Fruit fly (Drosophila melanogaster) whole organism, embryonic: ENCODE measurements around the gene CG12477.

Experiments
- CG10366 ChIP-seq: fragments of 200-800 bp; sonication (Bioruptor generic); IDR thresholded peaks from 2 replicates; pipeline ENCODE4 v1.3.6; 2022; ENCODE audit warnings: missing biosample characterization, missing genetic modification characterization
- CG10959 ChIP-seq: fragments of 200-800 bp; sonication (Bioruptor generic); IDR thresholded peaks from 2 replicates; pipeline ENCODE4 v1.3.6; 2022; ENCODE audit warnings: missing biosample characterization, missing genetic modification characterization
- CG11504 ChIP-seq: fragments of 200-800 bp; sonication (Bioruptor generic); optimal IDR thresholded peaks from 3 replicates; lab custom pipeline; 2019; ENCODE audit warnings: missing biosample characterization, mild to moderate bottlenecking, missing genetic modification characterization, moderate library complexity
- CG11696 ChIP-seq: fragments of 200-800 bp; sonication (Bioruptor generic); IDR thresholded peaks from 2 replicates; pipeline ENCODE4 v1.3.6; 2022; ENCODE audit warnings: missing biosample characterization, missing genetic modification characterization
- CG1233 ChIP-seq: fragments of 200-800 bp; sonication (Bioruptor generic); optimal IDR thresholded peaks from 4 replicates; lab custom pipeline; 2018; ENCODE audit warnings: missing biosample characterization, mild to moderate bottlenecking, missing genetic modification characterization
- CG12659 ChIP-seq: fragments of 200-800 bp; sonication (Bioruptor generic); optimal IDR thresholded peaks from 3 replicates; lab custom pipeline; 2017; ENCODE audit warnings: mild to moderate bottlenecking, missing biosample characterization, missing genetic modification reagents, missing genetic modification characterization
- CG13894 ChIP-seq: fragments of 200-800 bp; sonication (Bioruptor generic); optimal IDR thresholded peaks from 3 replicates; lab custom pipeline; 2018; ENCODE audit warnings: missing biosample characterization, mild to moderate bottlenecking, missing genetic modification characterization, moderate library complexity
- CG17186 ChIP-seq: fragments of 200-800 bp; sonication (Bioruptor generic); optimal IDR thresholded peaks from 3 replicates; lab custom pipeline; 2017; ENCODE audit warnings: missing biosample characterization, missing genetic modification reagents, missing genetic modification characterization
- CG31365 ChIP-seq: fragments of 200-800 bp; sonication (Bioruptor generic); optimal IDR thresholded peaks from 2 replicates; lab custom pipeline; 2018; ENCODE audit warnings: missing biosample characterization, mild to moderate bottlenecking, missing genetic modification characterization
- CG31441 ChIP-seq: fragments of 200-800 bp; sonication (Bioruptor generic); IDR thresholded peaks from 2 replicates; pipeline ENCODE4 v1.3.6; 2022; ENCODE audit warnings: missing biosample characterization, missing genetic modification characterization
- CG33557 ChIP-seq: fragments of 200-800 bp; sonication (Bioruptor generic); optimal IDR thresholded peaks from 2 replicates; lab custom pipeline; 2019; ENCODE audit warnings: missing biosample characterization, mild to moderate bottlenecking, missing genetic modification characterization, moderate library complexity
- CG34224 ChIP-seq: fragments of 200-800 bp; sonication (Bioruptor generic); IDR thresholded peaks from 3 replicates; pipeline ENCODE4 v1.3.6; 2022; ENCODE audit warnings: missing biosample characterization, missing genetic modification characterization; ENCODE audit not compliant: partially characterized antibody
- CG43689 ChIP-seq: fragments of 200-800 bp; sonication (Bioruptor generic); IDR thresholded peaks from 2 replicates; pipeline ENCODE4 v1.3.6; 2022; ENCODE audit warnings: missing biosample characterization, missing genetic modification characterization
- CG4424 ChIP-seq: fragments of 200-800 bp; sonication (Bioruptor generic); optimal IDR thresholded peaks from 3 replicates; lab custom pipeline; 2016; ENCODE audit warnings: missing biosample characterization, missing genetic modification characterization
- CG4854 ChIP-seq: fragments of 200-800 bp; sonication (Bioruptor generic); optimal IDR thresholded peaks from 2 replicates; lab custom pipeline; 2016; ENCODE audit warnings: missing biosample characterization, missing genetic modification characterization, inconsistent platforms
- CG7928 ChIP-seq: fragments of 200-800 bp; sonication (Bioruptor generic); optimal IDR thresholded peaks from 2 replicates; lab custom pipeline; 2017; ENCODE audit warnings: missing biosample characterization, mild to moderate bottlenecking, missing genetic modification characterization
- CG8089 ChIP-seq: fragments of 200-800 bp; sonication (Bioruptor generic); optimal IDR thresholded peaks from 3 replicates; lab custom pipeline; 2016; ENCODE audit warnings: missing biosample characterization, missing genetic modification characterization
- CG9727 ChIP-seq: fragments of 200-800 bp; sonication (Bioruptor generic); optimal IDR thresholded peaks from 3 replicates; lab custom pipeline; 2017; ENCODE audit warnings: missing biosample characterization, mild to moderate bottlenecking, missing genetic modification characterization
- Deaf1 ChIP-seq: fragments of 200-800 bp; optimal IDR thresholded peaks from 3 replicates; lab custom pipeline; 2019; ENCODE audit warnings: missing biosample characterization, mild to moderate bottlenecking, missing genetic modification characterization, moderate library complexity
- Dll ChIP-seq: fragments of 200-800 bp; sonication (Bioruptor generic); IDR thresholded peaks from 4 replicates; pipeline ENCODE4 v1.3.6; 2022; ENCODE audit warnings: missing biosample characterization, missing genetic modification characterization; ENCODE audit not compliant: partially characterized antibody
- Ets97D ChIP-seq: fragments of 200-800 bp; sonication (Bioruptor generic); optimal IDR thresholded peaks from 3 replicates; lab custom pipeline; 2016; ENCODE audit warnings: missing biosample characterization, missing genetic modification characterization
- H2.0 ChIP-seq: fragments of 200-800 bp; sonication (Bioruptor generic); IDR thresholded peaks from 2 replicates; pipeline ENCODE4 v1.3.6; 2022; ENCODE audit warnings: missing biosample characterization, missing genetic modification characterization
- HHEX ChIP-seq: fragments of 200-800 bp; sonication (Bioruptor generic); optimal IDR thresholded peaks from 3 replicates; lab custom pipeline; 2017; ENCODE audit warnings: missing biosample characterization, mild to moderate bottlenecking, missing genetic modification characterization, missing genetic modification reagents
- HmgZ ChIP-seq: fragments of 200-800 bp; sonication (Bioruptor generic); optimal IDR thresholded peaks from 2 replicates; lab custom pipeline; 2018; ENCODE audit warnings: missing biosample characterization, mild to moderate bottlenecking, missing genetic modification characterization
- NC2β ChIP-seq: fragments of 200-800 bp; sonication (Bioruptor generic); optimal IDR thresholded peaks from 2 replicates; lab custom pipeline; 2016; ENCODE audit warnings: missing biosample characterization, missing genetic modification characterization
- Oli ChIP-seq: fragments of 200-800 bp; sonication (Bioruptor generic); optimal IDR thresholded peaks from 2 replicates; lab custom pipeline; 2018; ENCODE audit warnings: missing biosample characterization, mild to moderate bottlenecking, missing genetic modification characterization, moderate library complexity
- YL-1 ChIP-seq: fragments of 200-800 bp; sonication (Bioruptor generic); optimal IDR thresholded peaks from 3 replicates; lab custom pipeline; 2017; ENCODE audit warnings: missing biosample characterization, mild to moderate bottlenecking, missing genetic modification characterization
- bigmax ChIP-seq: fragments of 200-800 bp; sonication (Bioruptor generic); optimal IDR thresholded peaks from 2 replicates; lab custom pipeline; 2018; ENCODE audit warnings: missing biosample characterization, mild to moderate bottlenecking, missing genetic modification characterization
- chm ChIP-seq: fragments of 200-800 bp; sonication (Bioruptor generic); IDR thresholded peaks from 2 replicates; pipeline ENCODE4 v1.3.6; 2022; ENCODE audit warnings: missing biosample characterization, missing genetic modification characterization
- dmrt99B ChIP-seq: fragments of 200-800 bp; sonication (Bioruptor generic); optimal IDR thresholded peaks from 2 replicates; lab custom pipeline; 2018; ENCODE audit warnings: missing biosample characterization, mild to moderate bottlenecking, missing genetic modification characterization, moderate library complexity
- dpn ChIP-seq, 2 experiments: fragments of 200-800 bp; sonication (Bioruptor generic); optimal IDR thresholded peaks; 3 replicates each; lab custom pipeline; 2016; ENCODE audit warnings: missing biosample characterization in 2 of 2, missing genetic modification characterization in 2 of 2
- esg ChIP-seq: fragments of 200-800 bp; sonication (Bioruptor generic); conservative IDR thresholded peaks from 2 replicates; pipeline ENCODE4 v1.3.6; 2022; ENCODE audit warnings: missing biosample characterization, missing genetic modification characterization
- fd96Cb ChIP-seq: fragments of 200-800 bp; sonication (Bioruptor generic); optimal IDR thresholded peaks from 2 replicates; lab custom pipeline; 2018; ENCODE audit warnings: missing biosample characterization, mild to moderate bottlenecking, missing genetic modification characterization, moderate library complexity
- gce ChIP-seq: fragments of 200-800 bp; sonication (Bioruptor generic); IDR thresholded peaks from 3 replicates; pipeline ENCODE4 v1.3.6; 2022; ENCODE audit warnings: missing biosample characterization, missing genetic modification characterization
- gro ChIP-seq: fragments of 200-800 bp; sonication (Bioruptor generic); optimal IDR thresholded peaks from 2 replicates; lab custom pipeline; 2016; ENCODE audit warnings: missing biosample characterization, missing genetic modification characterization
- gsb ChIP-seq: fragments of 200-800 bp; sonication (Bioruptor generic); IDR thresholded peaks from 2 replicates; pipeline ENCODE4 v1.3.6; 2022; ENCODE audit warnings: missing biosample characterization, missing genetic modification characterization
- gt ChIP-seq: fragments of 200-800 bp; sonication (Bioruptor generic); IDR thresholded peaks from 2 replicates; pipeline ENCODE4 v1.3.6; 2022; ENCODE audit warnings: missing biosample characterization, missing genetic modification characterization
- hth ChIP-seq: fragments of >200 bp; optimal IDR thresholded peaks from 2 replicates; lab custom pipeline; 2017; ENCODE audit warnings: inconsistent platforms
- inv ChIP-seq: fragments of 200-800 bp; sonication (Bioruptor generic); IDR thresholded peaks from 2 replicates; pipeline ENCODE4 v1.3.6; 2022; ENCODE audit warnings: missing biosample characterization, missing genetic modification characterization; ENCODE audit not compliant: partially characterized antibody
- kni ChIP-seq: fragments of 200-800 bp; sonication (Bioruptor generic); optimal IDR thresholded peaks from 3 replicates; lab custom pipeline; 2017; ENCODE audit warnings: mild to moderate bottlenecking, missing biosample characterization, missing genetic modification reagents, missing genetic modification characterization
- pb ChIP-seq: fragments of 200-800 bp; sonication (Bioruptor generic); optimal IDR thresholded peaks from 3 replicates; lab custom pipeline; 2016; ENCODE audit warnings: missing biosample characterization, missing genetic modification characterization
- run ChIP-seq: fragments of 200-800 bp; sonication (Bioruptor generic); optimal IDR thresholded peaks from 3 replicates; lab custom pipeline; 2018; ENCODE audit warnings: missing biosample characterization, mild to moderate bottlenecking, missing genetic modification characterization
- sd ChIP-seq: fragments of 200-800 bp; sonication (Bioruptor generic); optimal IDR thresholded peaks from 3 replicates; lab custom pipeline; 2018; ENCODE audit warnings: missing biosample characterization, mild to moderate bottlenecking, missing genetic modification characterization, moderate library complexity
- sens-2 ChIP-seq: fragments of 200-800 bp; sonication (Bioruptor generic); IDR thresholded peaks from 2 replicates; pipeline ENCODE4 v1.3.6; 2022; ENCODE audit warnings: missing biosample characterization, missing genetic modification characterization
- stwl ChIP-seq: fragments of 200-800 bp; sonication (Bioruptor generic); optimal IDR thresholded peaks from 3 replicates; lab custom pipeline; 2018; ENCODE audit warnings: missing biosample characterization, mild to moderate bottlenecking, missing genetic modification characterization, moderate library complexity
- tap ChIP-seq: fragments of 200-800 bp; optimal IDR thresholded peaks from 3 replicates; lab custom pipeline; 2019; ENCODE audit warnings: missing biosample characterization, mild to moderate bottlenecking, missing genetic modification characterization, moderate library complexity
- unpg ChIP-seq: fragments of 200-800 bp; sonication (Bioruptor generic); optimal IDR thresholded peaks from 3 replicates; lab custom pipeline; 2018; ENCODE audit warnings: missing biosample characterization, mild to moderate bottlenecking, missing genetic modification characterization, moderate library complexity
- zfh2 ChIP-seq: fragments of 200-800 bp; sonication (Bioruptor generic); optimal IDR thresholded peaks from 2 replicates; lab custom pipeline; 2016; ENCODE audit warnings: missing biosample characterization, missing genetic modification characterization

Gene CG12477

DNA sequence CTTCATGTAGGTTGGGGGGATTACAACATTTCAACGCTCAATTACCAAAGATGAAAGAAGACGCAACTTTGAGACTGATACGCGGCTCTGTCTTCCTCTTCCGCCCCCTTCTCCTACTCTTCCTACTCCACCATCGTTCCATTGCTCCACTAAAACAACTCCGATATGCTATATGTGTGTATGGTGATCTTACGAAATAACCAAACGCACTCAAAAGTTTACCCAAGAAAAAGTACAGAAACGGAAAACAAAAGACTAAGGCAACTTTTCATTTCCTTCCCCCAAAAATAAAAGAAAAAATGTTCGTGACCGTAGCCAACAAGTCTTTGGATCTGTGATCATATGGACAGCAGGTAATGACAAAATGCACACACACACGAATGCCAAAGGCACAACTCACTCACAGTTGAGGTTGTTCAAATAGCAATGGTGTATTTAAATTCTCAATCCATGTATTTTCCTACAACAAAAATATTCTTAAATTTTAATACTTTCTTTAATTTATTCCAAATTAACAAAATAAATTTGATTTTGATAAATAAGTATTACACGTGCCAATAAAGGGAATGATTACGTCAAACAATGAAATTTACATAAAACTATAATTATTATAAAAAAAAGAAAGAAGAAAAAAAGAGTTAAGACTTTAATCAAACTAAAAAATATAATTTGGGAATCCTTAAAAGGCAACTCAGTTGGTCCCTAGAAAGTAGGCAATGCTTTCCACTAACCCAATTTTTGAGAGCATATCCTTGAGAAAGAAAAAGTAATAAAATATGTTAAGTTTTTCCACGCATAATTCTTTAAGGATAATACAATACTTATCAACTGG is 45.1 kb upstream of the CG12477 start (continued):
- TF ChIP-seq CG12659 (GFP tag; lab: Kevin White, UChicago) (no peak), esg (GFP tag; lab: Robert Waterston, UW) (no peak), gce (no peak), kni (peak; percentile 85), zfh2 (GFP tag; lab: Kevin White, UChicago) (no peak), CG10366 (GFP tag; lab: Robert Waterston, UW) (no peak; the same call in 1 of the 2 replicates), gt (no peak), Deaf1 (no peak), CG10959 (GFP tag; lab: Robert Waterston, UW) (no peak), Dll (GFP tag; lab: Robert Waterston, UW) (no peak), H2.0 (GFP tag; lab: Robert Waterston, UW) (no peak), Ets97D (GFP tag; lab: Kevin White, UChicago) (no peak), pb (GFP tag; lab: Kevin White, UChicago) (no peak), CG31365 (tag; lab: Kevin White, UChicago) (no peak), CG4854 (GFP tag; lab: Kevin White, UChicago) (no peak), HHEX (GFP tag; lab: Kevin White, UChicago) (no peak), Oli (peak; percentile 35), NC2β (GFP tag; lab: Kevin White, UChicago) (no peak), hth (lab: Kevin White, UChicago) (no peak), CG9727 (GFP tag; lab: Kevin White, UChicago) (peak; percentile 20), CG7928 (no peak), sens-2 (GFP tag; lab: Robert Waterston, UW) (no peak), CG33557 (GFP tag; lab: Kevin White, UChicago) (no peak), chm (GFP tag; lab: Robert Waterston, UW) (no peak), fd96Cb (tag; lab: Kevin White, UChicago) (no peak), gsb (GFP tag; lab: Robert Waterston, UW) (no peak), CG13894 (tag; lab: Kevin White, UChicago) (no peak), CG1233 (GFP tag; lab: Kevin White, UChicago) (no peak), stwl (no peak), sd (tag; lab: Kevin White, UChicago) (peak; percentile 12), CG4424 (GFP tag; lab: Kevin White, UChicago) (no peak), CG43689 (GFP tag; lab: Robert Waterston, UW) (no peak), gro (no peak)
- TF ChIP-seq, all 482 proteins: peak for 50

- TF ChIP-seq dpn (GFP tag; optimal IDR thresholded peaks at IDR 0.05; lab: Kevin White, UChicago) (no peak), run (peak; percentile 4), dmrt99B (tag; lab: Kevin White, UChicago) (peak; percentile 75), CG31441 (GFP tag; lab: Robert Waterston, UW) (peak; percentile 27; the same call in 1 of the 2 replicates), HmgZ (tag; lab: Kevin White, UChicago) (peak; percentile 12), CG11504 (tag; lab: Kevin White, UChicago) (peak; percentile 74), YL-1 (GFP tag; lab: Kevin White, UChicago) (no peak), CG11696 (GFP tag; lab: Robert Waterston, UW) (peak; percentile 54), unpg (GFP tag; lab: Kevin White, UChicago) (no peak), CG17186 (GFP tag; lab: Kevin White, UChicago) (no peak), inv (GFP tag; lab: Robert Waterston, UW) (no peak), CG43689 (GFP tag; lab: Robert Waterston, UW) (no peak), tap (tag; lab: Kevin White, UChicago) (peak; percentile 20), CG8089 (GFP tag; lab: Kevin White, UChicago) (no peak), bigmax (GFP tag; lab: Kevin White, UChicago) (no peak), CG34224 (GFP tag; lab: Robert Waterston, UW) (peak; percentile 58; the same call in 1 of the 3 replicates)
Observed at dm6 chr3L:18765657-18766592, 42.9 kb upstream of the CG12477 start.
